Worm (Caenorhabditis elegans) whole organism, young adult: ENCODE data around the gene tbc-17.

Experiments
- B0035.1 ChIP-seq: sonication (generic microtip); optimal IDR thresholded peaks from 2 replicates; lab custom pipeline; 2016; ENCODE audit warnings: missing genetic modification characterization, mild to moderate bottlenecking, missing compliant biosample characterization, missing genotype, missing genetic modification reagents
- C06A6.2 ChIP-seq: fragments of 200-800 bp; sonication (Bioruptor generic); conservative IDR thresholded peaks from 2 replicates; pipeline ENCODE4 v1.3.6; 2022; ENCODE audit warnings: missing genetic modification characterization, missing compliant biosample characterization
- D2030.7 ChIP-seq: fragments of 200-800 bp; sonication (Bioruptor generic); IDR thresholded peaks from 2 replicates; pipeline ENCODE4 v1.3.6; 2022; ENCODE audit warnings: missing genetic modification reagents, missing genetic modification characterization, missing compliant biosample characterization
- F33H1.4 ChIP-seq: fragments of 200-800 bp; sonication (Bioruptor generic); IDR thresholded peaks from 2 replicates; pipeline ENCODE4 v1.3.6; 2022; ENCODE audit warnings: missing genetic modification reagents, missing genetic modification characterization, missing compliant biosample characterization
- F37B4.10 ChIP-seq: fragments of 200-800 bp; sonication (Bioruptor generic); IDR thresholded peaks from 2 replicates; pipeline ENCODE4 v1.3.6; 2022; ENCODE audit warnings: missing genetic modification characterization, missing compliant biosample characterization
- F52B5.7 ChIP-seq: sonication (generic microtip); optimal IDR thresholded peaks from 2 replicates; lab custom pipeline; 2016; ENCODE audit warnings: mild to moderate bottlenecking, missing genetic modification characterization, missing compliant biosample characterization
- K12H6.12 ChIP-seq: fragments of 200-800 bp; sonication (Bioruptor generic); optimal IDR thresholded peaks from 2 replicates; lab custom pipeline; 2018; ENCODE audit warnings: mild to moderate bottlenecking, missing genetic modification characterization, missing compliant biosample characterization
- Y79H2A.3 ChIP-seq: fragments of 200-800 bp; sonication (Bioruptor generic); conservative IDR thresholded peaks from 2 replicates; pipeline ENCODE4 v1.3.6; 2022; ENCODE audit warnings: missing genetic modification reagents, missing genetic modification characterization, missing compliant biosample characterization
- Y95B8A.8 ChIP-seq: fragments of 200-800 bp; sonication (Bioruptor generic); IDR thresholded peaks from 2 replicates; pipeline ENCODE4 v1.3.6; 2022; ENCODE audit warnings: missing genetic modification reagents, missing genetic modification characterization, missing compliant biosample characterization
- ama-1 ChIP-seq, 3 experiments: fragments of 150-350 bp in 1 of 3; sonication (generic microtip) in 2 of 3; optimal IDR thresholded peaks; 2 replicates each; lab custom pipeline; 2014 to 2018; ENCODE audit warnings: missing biosample characterization in 2 of 3, missing genetic modification characterization in 2 of 3, missing genetic modification reagents in 2 of 3
- athp-1 ChIP-seq: sonication (generic microtip); optimal IDR thresholded peaks from 2 replicates; lab custom pipeline; 2017; ENCODE audit warnings: mild to moderate bottlenecking, missing genetic modification characterization, missing compliant biosample characterization
- attf-5 ChIP-seq: fragments of 200-800 bp; sonication (Bioruptor generic); optimal IDR thresholded peaks from 2 replicates; lab custom pipeline; 2018; ENCODE audit warnings: mild to moderate bottlenecking, missing genetic modification characterization, missing compliant biosample characterization
- ccch-3 ChIP-seq: fragments of 200-800 bp; sonication (Bioruptor generic); optimal IDR thresholded peaks from 2 replicates; lab custom pipeline; 2018; ENCODE audit warnings: mild to moderate bottlenecking, missing genetic modification characterization, missing compliant biosample characterization
- cebp-1 ChIP-seq, 2 experiments: fragments of 200-800 bp in 1 of 2; sonication (Bioruptor generic) in 1 of 2; sonication (generic microtip) in 1 of 2; IDR thresholded peaks in 1 of 2; optimal IDR thresholded peaks in 1 of 2; 2 replicates each; pipeline versions ENCODE4 v1.3.6 to Lab custom; 2017 to 2022; ENCODE audit warnings: missing compliant biosample characterization in 2 of 2, missing genetic modification characterization in 2 of 2, mild to moderate bottlenecking in 1 of 2, missing genetic modification reagents in 1 of 2, moderate library complexity in 1 of 2
- ceh-40 ChIP-seq: fragments of 200-800 bp; sonication (Bioruptor generic); IDR thresholded peaks from 2 replicates; pipeline ENCODE4 v1.3.6; 2022; ENCODE audit warnings: missing genetic modification characterization, missing compliant biosample characterization
- ceh-58 ChIP-seq: fragments of 200-800 bp; sonication (Bioruptor generic); IDR thresholded peaks from 2 replicates; pipeline ENCODE4 v1.3.6; 2022; ENCODE audit warnings: missing genetic modification characterization, missing compliant biosample characterization
- die-1 ChIP-seq: sonication (generic microtip); optimal IDR thresholded peaks from 2 replicates; lab custom pipeline; 2016; ENCODE audit warnings: missing genotype, mild to moderate bottlenecking, missing genetic modification characterization, missing compliant biosample characterization
- dox-1 ChIP-seq: fragments of 200-800 bp; sonication (Bioruptor generic); IDR thresholded peaks from 2 replicates; pipeline ENCODE4 v1.3.6; 2022; ENCODE audit warnings: missing genetic modification reagents, missing genetic modification characterization, missing compliant biosample characterization
- dpl-1 ChIP-seq: fragments of 150-350 bp; optimal IDR thresholded peaks from 2 replicates; lab custom pipeline; 2014; ENCODE audit warnings: missing biosample characterization, missing genetic modification reagents, missing genetic modification characterization
- efl-1 ChIP-seq: fragments of 150-350 bp; optimal IDR thresholded peaks from 2 replicates; lab custom pipeline; 2014; ENCODE audit warnings: missing biosample characterization, missing genetic modification reagents, missing genetic modification characterization
- egl-18 ChIP-seq: fragments of 200-800 bp; sonication (Bioruptor generic); IDR thresholded peaks from 2 replicates; pipeline ENCODE4 v1.3.6; 2022; ENCODE audit warnings: missing genetic modification reagents, missing genetic modification characterization, missing compliant biosample characterization
- egrh-3 ChIP-seq: fragments of 200-800 bp; sonication (Bioruptor generic); IDR thresholded peaks from 2 replicates; pipeline ENCODE4 v1.3.6; 2022; ENCODE audit warnings: missing genetic modification reagents, missing genetic modification characterization, missing compliant biosample characterization
- hmg-1.2 ChIP-seq: fragments of 200-800 bp; sonication (Bioruptor generic); IDR thresholded peaks from 2 replicates; pipeline ENCODE4 v1.3.6; 2022; ENCODE audit warnings: missing genetic modification reagents, missing genetic modification characterization, missing compliant biosample characterization
- hsf-1 ChIP-seq: fragments of 200-800 bp; sonication (Bioruptor generic); IDR thresholded peaks from 2 replicates; pipeline ENCODE4 v1.3.6; 2022; ENCODE audit warnings: missing genetic modification reagents, missing genetic modification characterization, missing compliant biosample characterization
- lin-26 ChIP-seq: fragments of 200-800 bp; sonication (Bioruptor generic); IDR thresholded peaks from 2 replicates; pipeline ENCODE4 v1.3.6; 2022; ENCODE audit warnings: missing genetic modification reagents, missing genetic modification characterization, missing compliant biosample characterization
- lin-35 ChIP-seq, 3 experiments: fragments of 150-350 bp in 2 of 3; sonication (generic microtip) in 1 of 3; optimal IDR thresholded peaks; 2 replicates each; lab custom pipeline; 2014 to 2018; ENCODE audit warnings: missing biosample characterization in 3 of 3, missing genetic modification characterization in 3 of 3, missing genetic modification reagents in 3 of 3
- lin-54 ChIP-seq: fragments of 200-800 bp; sonication (Bioruptor generic); optimal IDR thresholded peaks from 2 replicates; lab custom pipeline; 2018; ENCODE audit warnings: mild to moderate bottlenecking, missing genetic modification characterization, missing compliant biosample characterization
- lir-1 ChIP-seq: fragments of 200-800 bp; sonication (Bioruptor generic); conservative IDR thresholded peaks from 2 replicates; pipeline ENCODE4 v1.3.6; 2022; ENCODE audit warnings: missing genetic modification reagents, missing genetic modification characterization, missing compliant biosample characterization
- lsl-1 ChIP-seq: fragments of 200-800 bp; sonication (Bioruptor generic); optimal IDR thresholded peaks from 2 replicates; lab custom pipeline; 2018; ENCODE audit warnings: mild to moderate bottlenecking, missing genetic modification characterization, moderate library complexity, missing compliant biosample characterization
- lsy-27 ChIP-seq: sonication (generic microtip); optimal IDR thresholded peaks from 2 replicates; lab custom pipeline; 2017; ENCODE audit warnings: missing genetic modification characterization, mild to moderate bottlenecking, missing compliant biosample characterization, antibody characterized with exemption, missing genotype, borderline replicate concordance; ENCODE audit not compliant: insufficient read depth
- madf-3 ChIP-seq: fragments of 200-800 bp; sonication (Bioruptor generic); IDR thresholded peaks from 2 replicates; pipeline ENCODE4 v1.3.6; 2022; ENCODE audit warnings: missing genetic modification reagents, missing genetic modification characterization, missing compliant biosample characterization
- madf-6 ChIP-seq: fragments of 200-800 bp; sonication (Bioruptor generic); IDR thresholded peaks from 2 replicates; pipeline ENCODE4 v1.3.6; 2022; ENCODE audit warnings: missing genetic modification reagents, missing genetic modification characterization, missing compliant biosample characterization
- mel-28 ChIP-seq: sonication (generic microtip); optimal IDR thresholded peaks from 2 replicates; lab custom pipeline; 2016; ENCODE audit warnings: borderline replicate concordance, mild to moderate bottlenecking, missing genetic modification characterization, missing compliant biosample characterization
- mxl-1 ChIP-seq: sonication (generic microtip); optimal IDR thresholded peaks from 2 replicates; lab custom pipeline; 2016; ENCODE audit warnings: missing genetic modification characterization, missing compliant biosample characterization
- nhr-27 ChIP-seq: fragments of 200-800 bp; sonication (Bioruptor generic); optimal IDR thresholded peaks from 2 replicates; lab custom pipeline; 2018; ENCODE audit warnings: mild to moderate bottlenecking, missing genetic modification characterization, moderate library complexity, missing compliant biosample characterization
- pbrm-1 ChIP-seq: fragments of 200-800 bp; sonication (Bioruptor generic); IDR thresholded peaks from 2 replicates; pipeline ENCODE4 v1.3.6; 2022; ENCODE audit warnings: missing genetic modification reagents, missing genetic modification characterization, missing compliant biosample characterization
- rcor-1 ChIP-seq: fragments of 200-800 bp; sonication (Bioruptor generic); IDR thresholded peaks from 2 replicates; pipeline ENCODE4 v1.3.6; 2022; ENCODE audit warnings: missing genetic modification reagents, missing genetic modification characterization, missing compliant biosample characterization
- rec-8 ChIP-seq, 2 experiments: sonication (generic microtip); optimal IDR thresholded peaks; 2 replicates each; lab custom pipeline; 2016; ENCODE audit warnings: mild to moderate bottlenecking in 2 of 2, missing genetic modification characterization in 2 of 2, missing genetic modification reagents in 2 of 2, missing genotype in 2 of 2, missing biosample characterization in 1 of 2, missing compliant biosample characterization in 1 of 2, moderate library complexity in 1 of 2
- snpc-1.3 ChIP-seq: sonication (generic microtip); optimal IDR thresholded peaks from 2 replicates; lab custom pipeline; 2017; ENCODE audit warnings: missing genetic modification characterization, mild to moderate bottlenecking, missing compliant biosample characterization, antibody characterized with exemption, moderate library complexity, missing genotype, missing genetic modification reagents; ENCODE audit not compliant: insufficient read depth
- snpc-4 ChIP-seq, 5 experiments: fragments of 150-350 bp in 1 of 5; sonication (generic microtip) in 4 of 5; optimal IDR thresholded peaks; 2 replicates each; lab custom pipeline; 2014 to 2018; ENCODE audit warnings: missing genetic modification characterization in 5 of 5, missing biosample characterization in 3 of 5, antibody characterized with exemption in 2 of 5, mild to moderate bottlenecking in 2 of 5, missing compliant biosample characterization in 2 of 5, missing genotype in 2 of 5, moderate library complexity in 2 of 5, missing genetic modification reagents in 1 of 5
- tbx-9 ChIP-seq: sonication (generic microtip); optimal IDR thresholded peaks from 2 replicates; lab custom pipeline; 2016; ENCODE audit warnings: borderline replicate concordance, missing genetic modification characterization, inconsistent platforms, missing compliant biosample characterization
- ztf-6 ChIP-seq: fragments of 200-800 bp; sonication (Bioruptor generic); IDR thresholded peaks from 2 replicates; pipeline ENCODE4 v1.3.6; 2022; ENCODE audit warnings: missing genetic modification reagents, missing genetic modification characterization, missing compliant biosample characterization

The tbc-17 gene

ce11 chrII:12736579-12736978 lies 42.4 kb downstream of the tbc-17 start, which contains the start of gene snrp-200 (continued):
- TF ChIP-seq lir-1 (GFP tag; lab: Robert Waterston, UW): no peak
- TF ChIP-seq lsy-27: no peak
- no peak for TF ChIP-seq F37B4.10 (GFP tag; lab: Robert Waterston, UW)
- no peak for TF ChIP-seq ztf-6
- no peak for TF ChIP-seq Y95B8A.8 (GFP tag; lab: Robert Waterston, UW)
- TF ChIP-seq ama-1 (optimal IDR thresholded peaks at IDR 0.05; lab: Kevin White, UChicago): no peak
- TF ChIP-seq ama-1 (GFP tag; optimal IDR thresholded peaks at IDR 0.05; lab: Kevin White, UChicago): peak in 1 of 2 experiments; percentile 35
- TF ChIP-seq egrh-3 (GFP tag; lab: Robert Waterston, UW): no peak
- no peak for TF ChIP-seq die-1 (tag; lab: Kevin White, UChicago)
- no peak for TF ChIP-seq tbx-9
- TF ChIP-seq F52B5.7: peak; percentile 93
- TF ChIP-seq B0035.1 (tag; lab: Kevin White, UChicago): no peak
- TF ChIP-seq D2030.7 (GFP tag; lab: Robert Waterston, UW): no peak
- TF ChIP-seq nhr-27 (tag; lab: Kevin White, UChicago): no peak
- no peak for TF ChIP-seq attf-5 (GFP tag; lab: Kevin White, UChicago)
- no peak for TF ChIP-seq C06A6.2
- no peak for TF ChIP-seq dpl-1 (GFP tag; lab: Kevin White, UChicago)
- TF ChIP-seq ceh-58 (GFP tag; lab: Robert Waterston, UW): no peak

- TF ChIP-seq lin-35 (GFP tag; optimal IDR thresholded peaks at IDR 0.05; lab: Kevin White, UChicago): peak in 1 of 3 experiments; percentile 56
- TF ChIP-seq lin-26 (GFP tag; lab: Robert Waterston, UW): 0 out of 2 replicates have a peak, but pooled peaks have one; percentile 44
- TF ChIP-seq snpc-4 (GFP tag; optimal IDR thresholded peaks at IDR 0.05; lab: Kevin White, UChicago): no peak
- TF ChIP-seq snpc-4 (tag; optimal IDR thresholded peaks at IDR 0.05; lab: Kevin White, UChicago): no peak
- TF ChIP-seq tbx-9: no peak
- peak; percentile 19 for TF ChIP-seq attf-5 (GFP tag; lab: Kevin White, UChicago)
- no peak for TF ChIP-seq rcor-1 (GFP tag; lab: Robert Waterston, UW)
- TF ChIP-seq hmg-1.2 (GFP tag; lab: Robert Waterston, UW): no peak
- peak; percentile 70 for TF ChIP-seq lin-54 (GFP tag; lab: Kevin White, UChicago)
- TF ChIP-seq Y79H2A.3 (GFP tag; lab: Robert Waterston, UW): peak; percentile 58; the same call in 1 of the 2 replicates
- peak; percentile 28 for TF ChIP-seq madf-6 (GFP tag; lab: Robert Waterston, UW)
- 0 out of 2 replicates have a peak, but pooled peaks have one; percentile 44 for TF ChIP-seq hsf-1
- 0 out of 2 replicates have a peak, but pooled peaks have one; percentile 16 for TF ChIP-seq ceh-40
- TF ChIP-seq snpc-1.3 (tag; lab: Kevin White, UChicago): peak; percentile 31
- TF ChIP-seq pbrm-1 (GFP tag; lab: Robert Waterston, UW): peak; percentile 16; the same call in 1 of the 2 replicates
- TF ChIP-seq K12H6.12 (tag; lab: Kevin White, UChicago): no peak
- TF ChIP-seq egl-18 (GFP tag; lab: Robert Waterston, UW): 0 out of 2 replicates have a peak, but pooled peaks have one; percentile 44
- no peak for TF ChIP-seq mel-28 (tag; lab: Kevin White, UChicago)
- no peak for TF ChIP-seq dox-1
- TF ChIP-seq ceh-58 (GFP tag; lab: Robert Waterston, UW): 0 out of 2 replicates have a peak, but pooled peaks have one; percentile 6
- TF ChIP-seq mxl-1 (tag; lab: Kevin White, UChicago): no peak
- peak; percentile 55 for TF ChIP-seq F33H1.4 (GFP tag; lab: Robert Waterston, UW)
- peak; percentile 13 for TF ChIP-seq efl-1 (GFP tag; lab: Kevin White, UChicago)
- peak; percentile 14 for TF ChIP-seq lsl-1 (GFP tag; lab: Kevin White, UChicago)
- peak; percentile 31 for TF ChIP-seq D2030.7 (GFP tag; lab: Robert Waterston, UW)
- TF ChIP-seq cebp-1 (GFP tag; IDR thresholded peaks at IDR 0.05; lab: Robert Waterston, UW): no peak
- TF ChIP-seq cebp-1 (tag; optimal IDR thresholded peaks at IDR 0.05; lab: Kevin White, UChicago): peak; percentile 51
- TF ChIP-seq madf-3 (GFP tag; lab: Robert Waterston, UW): peak; percentile 61
- TF ChIP-seq ccch-3 (GFP tag; lab: Kevin White, UChicago): no peak
- TF ChIP-seq ztf-6: no peak
- peak; percentile 53 for TF ChIP-seq dpl-1 (GFP tag; lab: Kevin White, UChicago)
- TF ChIP-seq athp-1 (tag; lab: Kevin White, UChicago): peak; percentile 18
- TF ChIP-seq rec-8 (tag; optimal IDR thresholded peaks at IDR 0.05; lab: Kevin White, UChicago): no peak
These were observed 44.3 kb downstream of the tbc-17 start, which contains the start of gene pisy-1 for ce11 chrII:12738284-12739201. Gene pisy-1, minus strand, starts transcription at chrII:12738334.
